Worm (Caenorhabditis elegans): ENCODE data around the gene clec-129.
"Not testable (repeated sequence)": the region's sequence is repeated elsewhere in the genome, so short reads cannot be mapped to it uniquely, and the experiment has no call there.

DNA sequence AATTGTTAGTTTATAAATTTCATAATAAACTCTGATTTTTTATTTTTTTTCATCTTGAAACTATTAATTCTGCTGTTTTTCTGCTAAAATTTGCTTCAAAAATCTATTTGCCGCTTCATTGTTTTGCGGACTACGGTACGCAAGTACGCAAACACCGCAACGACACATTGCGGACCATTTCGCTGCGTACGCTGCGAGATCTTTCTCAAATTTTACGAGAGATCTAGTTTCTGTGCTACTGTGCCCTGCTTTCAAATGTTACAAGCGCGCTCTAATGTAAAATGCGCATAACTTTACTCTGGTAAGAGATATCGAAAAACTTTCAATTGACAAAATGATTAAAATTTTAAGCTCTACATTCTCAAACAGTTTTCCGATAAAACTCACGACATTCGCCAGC is 47.7 kb upstream of the clec-129 start:
- TF ChIP-seq ham-2 (GFP tag; optimal IDR thresholded peaks at IDR 0.05) (peak; percentile 20), ces-1 (GFP tag; optimal IDR thresholded peaks at IDR 0.05) (peak; percentile 21), mep-1 (tag; optimal IDR thresholded peaks at IDR 0.05) (peak; percentile 70), nhr-237 (tag; optimal IDR thresholded peaks at IDR 0.05) (peak; percentile 64)
- not testable (repeated sequence) for TF ChIP-seq snpc-4 (tag; optimal IDR thresholded peaks at IDR 0.05); unc-62 (GFP tag; optimal IDR thresholded peaks at IDR 0.05); bed-3 (GFP tag; optimal IDR thresholded peaks at IDR 0.05); nhr-76 (tag; optimal IDR thresholded peaks at IDR 0.05); pha-4 (tag; optimal IDR thresholded peaks at IDR 0.05); nhr-12 (tag; optimal IDR thresholded peaks at IDR 0.05)

Measured in whole organism, mixed stage, embryonic.